Fruit fly (Drosophila melanogaster) whole organism, adult: ENCODE results near the gene CG6271.

Experiments used
- CG11617 ChIP-seq: fragments of 200-800 bp; sonication (Bioruptor generic); optimal IDR thresholded peaks from 2 replicates; lab custom pipeline; 2017; ENCODE audit warnings: mild to moderate bottlenecking, missing biosample characterization, missing genetic modification reagents, missing genetic modification characterization
- CG5204 ChIP-seq: fragments of 200-800 bp; sonication (Bioruptor generic); optimal IDR thresholded peaks from 2 replicates; lab custom pipeline; 2016; ENCODE audit warnings: missing biosample characterization, missing genetic modification characterization
- cic ChIP-seq: fragments of 200-800 bp; sonication (Bioruptor generic); optimal IDR thresholded peaks from 2 replicates; lab custom pipeline; 2017; ENCODE audit warnings: missing biosample characterization, mild to moderate bottlenecking, missing genetic modification characterization, moderate library complexity
- tj ChIP-seq: fragments of 200-800 bp; sonication (Bioruptor generic); optimal IDR thresholded peaks from 3 replicates; lab custom pipeline; 2017; ENCODE audit warnings: missing biosample characterization, mild to moderate bottlenecking, missing genetic modification characterization, moderate library complexity

dm6 chr3R:27069810-27070625, 44.1 kb upstream of the CG6271 start, which contains the start of gene spz:
- TF ChIP-seq cic (GFP tag; lab: Kevin White, UChicago) = no peak
- TF ChIP-seq CG5204 = no peak
- TF ChIP-seq tj (GFP tag; lab: Kevin White, UChicago) = no peak
- no peak for TF ChIP-seq CG11617 (GFP tag; lab: Kevin White, UChicago)
